Worm (Caenorhabditis elegans): Measurements from ENCODE around the gene srt-55.
A peak's percentile ranks its signal among the peaks of the same experiment; 100 is the strongest.

srt-55 gene

DNA sequence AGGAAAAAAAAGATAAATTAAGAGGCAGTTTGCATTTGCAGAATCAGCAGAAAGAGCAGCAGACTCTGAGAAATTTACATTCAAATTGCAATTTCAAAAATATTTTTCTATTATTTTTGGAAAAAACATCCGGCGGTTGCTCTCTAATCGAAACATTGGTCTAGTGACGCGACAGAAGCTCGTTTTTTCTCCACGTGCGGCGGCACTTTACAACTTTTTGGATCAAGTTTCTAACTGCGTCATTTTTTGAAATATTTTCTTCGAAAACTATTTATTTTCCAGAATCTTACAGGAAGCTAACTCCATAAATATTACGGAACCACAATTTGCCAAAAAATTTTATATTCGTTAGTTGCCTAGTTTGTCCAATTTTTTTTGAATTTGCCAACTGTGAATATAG lies 43.6 kb upstream of the srt-55 start:
- TF ChIP-seq mdl-1 (tag; optimal IDR thresholded peaks at IDR 0.05) (no peak), unc-39 (tag; optimal IDR thresholded peaks at IDR 0.05) (no peak)

DNA sequence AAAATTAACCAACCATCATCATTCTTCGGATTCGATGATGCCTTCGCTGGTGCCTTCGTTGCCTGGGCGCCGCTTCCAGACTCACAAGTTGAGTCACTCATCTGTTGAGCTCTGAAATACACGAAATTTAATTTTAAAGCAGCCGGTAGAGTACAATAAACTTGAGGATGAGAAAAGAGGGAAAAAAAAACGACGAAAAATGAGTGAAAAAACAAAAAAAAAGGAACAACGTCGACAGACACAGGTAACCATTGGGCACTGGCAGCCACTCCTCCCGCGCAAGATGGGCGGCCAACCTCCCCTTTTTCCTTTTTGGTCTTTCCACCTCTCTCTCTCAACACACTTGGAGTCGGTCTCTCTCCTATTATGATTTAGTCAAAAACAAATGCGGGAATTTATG lies 40.4 kb upstream of the srt-55 start, which contains the start of gene K08E5.1:
Gene K08E5.1, minus strand, starts transcription at position 101 of the 400 bp plus-strand sequence.
- TF ChIP-seq lsy-12 (tag; optimal IDR thresholded peaks at IDR 0.05) (no peak), nhr-12 (tag; optimal IDR thresholded peaks at IDR 0.05) (no peak)

DNA sequence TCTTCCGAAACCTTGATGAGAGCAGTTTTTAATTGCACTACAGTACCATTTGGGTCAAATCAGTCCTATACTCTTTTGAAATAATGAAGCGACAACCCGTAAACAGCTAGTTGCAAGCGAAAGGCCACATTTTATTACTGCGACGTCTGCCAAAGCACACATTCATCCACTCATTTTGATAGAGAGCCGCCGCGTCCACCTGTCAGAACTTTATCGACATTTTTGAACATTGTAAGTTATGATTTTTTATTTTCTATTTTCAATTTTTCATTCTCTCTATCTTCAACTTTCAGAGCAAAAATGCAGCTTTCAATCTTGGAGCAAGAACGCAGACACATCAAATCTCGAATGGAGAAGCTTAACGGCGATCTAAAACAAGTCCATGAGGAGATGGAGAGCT lies 34.4 kb upstream of the srt-55 start, which contains the start of gene K08E5.6:
Gene K08E5.6, plus strand, starts transcription at position 301 of the 400 bp plus-strand sequence.
- TF ChIP-seq egl-27 (tag; optimal IDR thresholded peaks at IDR 0.05) (no peak), nhr-28 (tag; optimal IDR thresholded peaks at IDR 0.05) (no peak), skn-1 (tag; optimal IDR thresholded peaks at IDR 0.05) (no peak), ztf-11 (tag; optimal IDR thresholded peaks at IDR 0.05) (no peak), ceh-28 (tag; optimal IDR thresholded peaks at IDR 0.05) (no peak), fkh-10 (GFP tag; optimal IDR thresholded peaks at IDR 0.05) (no peak), lin-39 (tag; optimal IDR thresholded peaks at IDR 0.05) (no peak), mml-1 (tag; optimal IDR thresholded peaks at IDR 0.05) (no peak)

DNA sequence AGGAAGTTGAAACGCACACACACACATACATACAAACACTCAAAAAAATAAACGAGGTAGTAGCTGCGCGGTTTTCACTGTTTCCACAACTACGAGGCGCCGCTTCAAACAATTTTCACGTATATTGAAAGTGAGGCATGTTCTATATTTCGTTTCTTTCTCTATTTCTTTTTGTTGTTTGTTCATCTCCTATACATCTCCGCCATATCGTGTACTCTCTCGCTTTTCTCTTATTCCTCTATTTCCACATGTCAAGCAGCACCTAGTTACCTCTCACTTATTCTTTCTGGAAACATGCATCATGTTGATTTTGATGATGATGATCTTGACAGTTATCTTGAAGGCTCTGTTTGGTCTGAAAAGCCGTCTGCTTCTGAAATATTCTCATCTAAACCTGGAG lies 30.5 kb upstream of the srt-55 start, which contains the start of gene ZK1128.7:
Gene ZK1128.7, plus strand, starts transcription at position 229 of the 400 bp plus-strand sequence.
- peak; percentile 51 for TF ChIP-seq pha-4 (tag; optimal IDR thresholded peaks at IDR 0.05)
- TF ChIP-seq nhr-23 (tag; optimal IDR thresholded peaks at IDR 0.05) = peak; percentile 22
- no peak for TF ChIP-seq fkh-10 (GFP tag; optimal IDR thresholded peaks at IDR 0.05)

DNA sequence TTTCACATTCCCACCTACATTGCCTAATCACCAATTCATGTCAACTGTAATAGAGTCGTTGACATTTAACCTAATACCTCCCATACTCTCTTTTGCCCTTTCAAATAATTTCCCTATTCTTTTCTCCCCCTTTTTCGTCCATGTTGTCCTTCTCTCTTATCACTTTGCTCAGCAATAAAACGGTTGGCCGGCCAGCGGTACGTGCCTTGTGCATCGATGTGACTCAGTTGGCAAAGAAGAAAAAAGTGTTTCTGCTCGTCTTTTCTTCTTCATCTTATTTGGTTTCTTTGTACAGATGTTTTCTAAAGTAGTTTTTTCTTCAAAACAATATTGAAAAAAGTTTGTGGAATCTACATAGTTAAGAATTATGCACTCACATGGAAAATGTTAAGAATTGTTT lies 28.2 kb upstream of the srt-55 start:
- TF ChIP-seq elt-2 (tag; optimal IDR thresholded peaks at IDR 0.05) (peak; percentile 63), pqm-1 (tag; optimal IDR thresholded peaks at IDR 0.05) (peak; percentile 23), nhr-76 (tag; optimal IDR thresholded peaks at IDR 0.05) (no peak), lin-15B (tag; optimal IDR thresholded peaks at IDR 0.05) (no peak), nhr-43 (tag; optimal IDR thresholded peaks at IDR 0.05; ENCODE audit: poor library complexity, severe bottlenecking) (no peak), pha-4 (tag; optimal IDR thresholded peaks at IDR 0.05) (peak; percentile 36)

DNA sequence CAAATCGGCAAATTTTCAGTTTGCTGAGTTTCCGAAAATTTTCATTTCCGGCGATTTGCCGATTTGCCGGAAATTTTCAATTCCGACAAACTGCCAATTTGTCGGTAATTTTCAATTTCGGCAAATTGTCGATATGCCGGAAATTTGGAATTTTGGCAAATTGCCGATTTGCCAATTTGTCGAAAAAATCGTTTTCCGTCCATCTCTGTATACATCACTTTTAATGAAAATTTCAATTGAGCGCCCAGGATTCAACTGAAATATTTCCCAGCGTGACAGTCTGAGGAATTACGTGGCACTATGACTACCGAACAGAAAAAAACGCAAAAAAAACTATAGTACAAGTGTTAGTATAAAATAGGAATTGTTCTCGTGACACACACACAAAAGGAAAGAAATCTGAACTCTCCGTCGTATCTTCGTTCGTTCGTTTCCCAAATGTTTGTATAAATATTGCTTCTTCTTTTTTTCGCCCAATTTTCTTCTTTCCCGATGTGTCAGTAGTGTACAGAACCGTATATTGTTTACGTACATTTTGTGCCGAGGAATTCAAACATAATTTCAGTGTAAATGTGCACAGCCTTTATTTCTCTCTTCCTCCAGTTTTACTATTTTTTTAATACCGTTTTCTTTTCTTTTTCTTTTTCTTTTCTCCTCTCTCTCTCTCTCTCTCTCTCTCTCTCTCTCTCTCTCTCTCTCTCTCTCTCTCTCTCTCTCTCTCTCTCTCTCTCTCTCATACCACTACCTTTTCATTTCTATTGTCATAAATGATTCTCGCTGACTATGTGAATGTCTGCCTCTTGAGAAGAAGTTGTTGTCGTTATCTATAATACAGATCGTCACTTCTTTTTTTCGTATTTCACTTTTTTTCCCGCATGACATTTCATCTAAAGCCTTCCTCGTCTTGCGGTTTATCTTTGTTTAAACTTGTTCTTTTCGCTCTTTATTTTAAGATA lies 26.5 kb upstream of the srt-55 start:
- TF ChIP-seq R02D3.7 (tag; optimal IDR thresholded peaks at IDR 0.05) (no peak), mml-1 (tag; optimal IDR thresholded peaks at IDR 0.05) (no peak), nhr-11 (tag; optimal IDR thresholded peaks at IDR 0.05) (no peak), nhr-76 (tag; optimal IDR thresholded peaks at IDR 0.05) (no peak), ZK546.5 (tag; optimal IDR thresholded peaks at IDR 0.05) (no peak), fkh-2 (tag; optimal IDR thresholded peaks at IDR 0.05) (no peak), elt-2 (tag; optimal IDR thresholded peaks at IDR 0.05) (peak; percentile 72), tbx-2 (tag; optimal IDR thresholded peaks at IDR 0.05) (no peak), pqm-1 (tag; optimal IDR thresholded peaks at IDR 0.05) (peak; percentile 75), ceh-82 (tag; optimal IDR thresholded peaks at IDR 0.05) (no peak), nhr-12 (tag; optimal IDR thresholded peaks at IDR 0.05) (no peak), egl-27 (tag; optimal IDR thresholded peaks at IDR 0.05) (no peak), daf-12 (tag; optimal IDR thresholded peaks at IDR 0.05) (no peak), pha-4 (tag; optimal IDR thresholded peaks at IDR 0.05) (peak; percentile 79), egl-5 (tag; optimal IDR thresholded peaks at IDR 0.05) (no peak), elt-1 (tag; optimal IDR thresholded peaks at IDR 0.05) (peak; percentile 79), skn-1 (tag; optimal IDR thresholded peaks at IDR 0.05) (no peak), nhr-25 (tag; optimal IDR thresholded peaks at IDR 0.05) (peak; percentile 30), elt-3 (tag; optimal IDR thresholded peaks at IDR 0.05) (no peak), fos-1 (tag; optimal IDR thresholded peaks at IDR 0.05) (no peak), lin-39 (tag; optimal IDR thresholded peaks at IDR 0.05) (no peak), mdl-1 (tag; optimal IDR thresholded peaks at IDR 0.05) (no peak), eor-1 (tag; optimal IDR thresholded peaks at IDR 0.05) (no peak), aly-2 (tag; optimal IDR thresholded peaks at IDR 0.05) (no peak), zag-1 (tag; optimal IDR thresholded peaks at IDR 0.05) (no peak), unc-62 (GFP tag; optimal IDR thresholded peaks at IDR 0.05) (no peak), nhr-23 (tag; optimal IDR thresholded peaks at IDR 0.05) (peak; percentile 10), lin-15B (tag; optimal IDR thresholded peaks at IDR 0.05) (no peak), unc-39 (tag; optimal IDR thresholded peaks at IDR 0.05) (no peak), nhr-77 (tag; optimal IDR thresholded peaks at IDR 0.05) (no peak), jun-1 (tag; optimal IDR thresholded peaks at IDR 0.05) (no peak), lsy-12 (tag; optimal IDR thresholded peaks at IDR 0.05) (no peak), nhr-67 (tag; optimal IDR thresholded peaks at IDR 0.05) (no peak), ceh-16 (tag; optimal IDR thresholded peaks at IDR 0.05) (no peak), nhr-237 (tag; optimal IDR thresholded peaks at IDR 0.05) (no peak)
